Fruit fly (Drosophila melanogaster): ENCODE measurements around the gene pst.

The pst gene

DNA sequence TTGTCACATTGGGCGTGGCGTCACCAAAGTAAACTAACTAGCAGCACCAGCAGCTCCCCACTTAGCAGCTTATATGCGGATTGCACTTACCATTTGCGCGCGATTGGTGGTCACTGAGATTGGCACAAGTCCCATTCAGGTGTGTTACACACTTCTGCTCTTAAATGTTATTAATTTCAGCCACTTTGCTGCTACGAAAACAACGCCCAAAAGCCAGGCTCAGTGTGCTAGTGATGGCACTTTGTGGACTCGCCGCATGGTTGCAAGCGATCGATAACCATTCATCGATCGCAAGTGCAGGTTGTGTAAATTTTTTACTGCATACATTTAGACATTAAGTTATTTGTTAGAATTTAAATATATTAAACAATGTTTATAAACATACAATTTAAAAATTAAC lies 25.1 kb downstream of the pst start, which contains the start of the genes wrm1 and wrm2 (continued):
- TF ChIP-seq Hr51 (GFP tag; optimal IDR thresholded peaks at IDR 0.05) (peak in 1 of 2 experiments; percentile 15), CG15011 (GFP tag; optimal IDR thresholded peaks at IDR 0.05) (no peak), CG12236 (GFP tag; optimal IDR thresholded peaks at IDR 0.05) (no peak), Mes4 (GFP tag; optimal IDR thresholded peaks at IDR 0.05) (no peak), mam (GFP tag; optimal IDR thresholded peaks at IDR 0.05) (peak; percentile 3), sim (GFP tag; IDR thresholded peaks at IDR 0.05) (no peak), B-H1 (GFP tag; IDR thresholded peaks at IDR 0.05) (no peak), CG3163 (GFP tag; optimal IDR thresholded peaks at IDR 0.05) (no peak), salm (tag; optimal IDR thresholded peaks at IDR 0.05) (no peak), Oli (tag; optimal IDR thresholded peaks at IDR 0.05) (no peak), toy (GFP tag; IDR thresholded peaks at IDR 0.05) (no peak), ATbp (GFP tag; optimal IDR thresholded peaks at IDR 0.05) (no peak), CG9876 (GFP tag; optimal IDR thresholded peaks at IDR 0.05) (no peak), CG7745 (tag; optimal IDR thresholded peaks at IDR 0.05) (no peak), CG12659 (GFP tag; optimal IDR thresholded peaks at IDR 0.05) (peak; percentile 4), CG4360 (GFP tag; IDR thresholded peaks at IDR 0.05) (no peak), crol (GFP tag; IDR thresholded peaks at IDR 0.05) (no peak), bab2 (GFP tag; optimal IDR thresholded peaks at IDR 0.05) (no peak), Deaf1 (tag; optimal IDR thresholded peaks at IDR 0.05) (no peak), Ravus (GFP tag; IDR thresholded peaks at IDR 0.05) (no peak), peb (GFP tag; IDR thresholded peaks at IDR 0.05) (no peak), CG12391 (tag; optimal IDR thresholded peaks at IDR 0.05) (peak; percentile 29), ssp (GFP tag; IDR thresholded peaks at IDR 0.05) (no peak), phol (tag; optimal IDR thresholded peaks at IDR 0.05) (peak; percentile 6), HLH3B (GFP tag; IDR thresholded peaks at IDR 0.05) (no peak), sna (GFP tag; IDR thresholded peaks at IDR 0.05; ENCODE audit: partially characterized antibody) (no peak; the same call in 1 of the 2 replicates), Sox100B (GFP tag; optimal IDR thresholded peaks at IDR 0.05) (no peak), H2.0 (GFP tag; IDR thresholded peaks at IDR 0.05) (no peak), Xrp1 (GFP tag; IDR thresholded peaks at IDR 0.05) (0 out of 2 replicates have a peak, but pooled peaks have one; percentile 5), CG43689 (GFP tag; IDR thresholded peaks at IDR 0.05) (no peak), h (optimal IDR thresholded peaks at IDR 0.05) (no peak), nmo (GFP tag; optimal IDR thresholded peaks at IDR 0.05) (peak; percentile 42), CG30431 (GFP tag; optimal IDR thresholded peaks at IDR 0.05) (no peak), Lpt (GFP tag; optimal IDR thresholded peaks at IDR 0.05) (no peak), CG12155 (GFP tag; optimal IDR thresholded peaks at IDR 0.05) (peak; percentile 44), gro (GFP tag; optimal IDR thresholded peaks at IDR 0.05) (no peak), CG10321 (GFP tag; IDR thresholded peaks at IDR 0.05) (no peak), trem (tag; optimal IDR thresholded peaks at IDR 0.05) (peak; percentile 55), pum (GFP tag; optimal IDR thresholded peaks at IDR 0.05) (no peak), slou (GFP tag; optimal IDR thresholded peaks at IDR 0.05) (no peak), croc (GFP tag; conservative IDR thresholded peaks at IDR 0.05) (no peak), cato (GFP tag; optimal IDR thresholded peaks at IDR 0.05; ENCODE audit: borderline replicate concordance) (no peak), corto (GFP tag; optimal IDR thresholded peaks at IDR 0.05) (no peak), Max (GFP tag; optimal IDR thresholded peaks at IDR 0.05) (peak; percentile 31), Fer2 (tag; optimal IDR thresholded peaks at IDR 0.05) (no peak), chif (GFP tag; optimal IDR thresholded peaks at IDR 0.05) (no peak), repo (GFP tag; optimal IDR thresholded peaks at IDR 0.05) (no peak), CG13296 (GFP tag; optimal IDR thresholded peaks at IDR 0.05) (no peak), CG13624 (GFP tag; optimal IDR thresholded peaks at IDR 0.05) (no peak), Dip3 (GFP tag; optimal IDR thresholded peaks at IDR 0.05) (no peak), CG4424 (GFP tag; optimal IDR thresholded peaks at IDR 0.05) (peak; percentile 14), CHES-1-like (GFP tag; optimal IDR thresholded peaks at IDR 0.05) (no peak), NfI (GFP tag; optimal IDR thresholded peaks at IDR 0.05) (no peak)

Measured in whole organism, embryonic.